Fruit fly (Drosophila melanogaster) whole organism, embryonic: ENCODE results near the gene CG5056.

Source experiments
- Aef1 ChIP-seq: fragments of 200-800 bp; sonication (Bioruptor generic); IDR thresholded peaks from 3 replicates; pipeline ENCODE4 v1.3.6; 2022; ENCODE audit warnings: missing biosample characterization, missing genetic modification characterization
- Asciz ChIP-seq: fragments of 200-800 bp; sonication (Bioruptor generic); optimal IDR thresholded peaks from 2 replicates; lab custom pipeline; 2017; ENCODE audit warnings: missing biosample characterization, mild to moderate bottlenecking, missing genetic modification characterization, missing genetic modification reagents
- Awh ChIP-seq: fragments of 200-800 bp; sonication (Bioruptor generic); IDR thresholded peaks from 2 replicates; pipeline ENCODE4, ENCODE4 v1.3.6; 2022; ENCODE audit warnings: missing biosample characterization, missing genetic modification characterization
- CG1024 ChIP-seq: fragments of 200-800 bp; sonication (Bioruptor generic); IDR thresholded peaks from 2 replicates; pipeline ENCODE4 v1.3.6; 2022; ENCODE audit warnings: missing biosample characterization, missing genetic modification characterization
- CG10267 ChIP-seq: fragments of 200-800 bp; sonication (Bioruptor generic); optimal IDR thresholded peaks from 2 replicates; lab custom pipeline; 2018; ENCODE audit warnings: missing biosample characterization, mild to moderate bottlenecking, missing genetic modification characterization, moderate library complexity
- CG10321 ChIP-seq: fragments of 200-800 bp; sonication (Bioruptor generic); IDR thresholded peaks from 2 replicates; pipeline ENCODE4 v1.3.6; 2022; ENCODE audit warnings: missing biosample characterization, missing genetic modification characterization
- CG11504 ChIP-seq: fragments of 200-800 bp; sonication (Bioruptor generic); optimal IDR thresholded peaks from 3 replicates; lab custom pipeline; 2019; ENCODE audit warnings: missing biosample characterization, mild to moderate bottlenecking, missing genetic modification characterization, moderate library complexity
- CG12299 ChIP-seq: fragments of 200-800 bp; sonication (Bioruptor generic); optimal IDR thresholded peaks from 2 replicates; lab custom pipeline; 2018; ENCODE audit warnings: missing biosample characterization, mild to moderate bottlenecking, missing genetic modification characterization
- CG12391 ChIP-seq: fragments of 200-800 bp; sonication (Bioruptor generic); optimal IDR thresholded peaks from 3 replicates; lab custom pipeline; 2018; ENCODE audit warnings: missing biosample characterization, mild to moderate bottlenecking, missing genetic modification characterization, moderate library complexity
- CG14667 ChIP-seq: fragments of 200-800 bp; sonication (Bioruptor generic); IDR thresholded peaks from 2 replicates; pipeline ENCODE4 v1.3.6; 2022; ENCODE audit warnings: missing biosample characterization, missing genetic modification characterization
- CG15073 ChIP-seq: fragments of 200-800 bp; sonication (Bioruptor generic); optimal IDR thresholded peaks from 2 replicates; lab custom pipeline; 2016; ENCODE audit warnings: missing biosample characterization, missing genetic modification characterization
- CG17802 ChIP-seq: fragments of 200-800 bp; sonication (Bioruptor generic); optimal IDR thresholded peaks from 2 replicates; lab custom pipeline; 2018; ENCODE audit warnings: missing biosample characterization, mild to moderate bottlenecking, missing genetic modification characterization, moderate library complexity
- CG18764 ChIP-seq: fragments of 200-800 bp; sonication (Bioruptor generic); optimal IDR thresholded peaks from 3 replicates; lab custom pipeline; 2016; ENCODE audit warnings: missing biosample characterization, missing genetic modification characterization
- CG2120 ChIP-seq: fragments of 200-800 bp; sonication (Bioruptor generic); optimal IDR thresholded peaks from 3 replicates; lab custom pipeline; 2016; ENCODE audit warnings: missing biosample characterization, missing genetic modification characterization
- CG30403 ChIP-seq: fragments of 200-800 bp; sonication (Bioruptor generic); optimal IDR thresholded peaks from 3 replicates; lab custom pipeline; 2016; ENCODE audit warnings: missing biosample characterization, missing genetic modification characterization
- CG3163 ChIP-seq: fragments of 200-800 bp; sonication (Bioruptor generic); optimal IDR thresholded peaks from 3 replicates; lab custom pipeline; 2016; ENCODE audit warnings: missing biosample characterization, missing genetic modification characterization
- CG3726 ChIP-seq: fragments of 200-800 bp; sonication (Bioruptor generic); IDR thresholded peaks from 3 replicates; pipeline ENCODE4, ENCODE4 v1.3.6; 2022; ENCODE audit warnings: missing biosample characterization, missing genetic modification characterization
- CG4730 ChIP-seq: fragments of 200-800 bp; sonication (Bioruptor generic); IDR thresholded peaks from 2 replicates; pipeline ENCODE4 v1.3.6; 2022; ENCODE audit warnings: missing biosample characterization, missing genetic modification characterization
- CG4820 ChIP-seq: fragments of 200-800 bp; sonication (Bioruptor generic); optimal IDR thresholded peaks from 3 replicates; lab custom pipeline; 2016; ENCODE audit warnings: missing biosample characterization, missing genetic modification characterization
- CG6654 ChIP-seq: fragments of 200-800 bp; sonication (Bioruptor generic); optimal IDR thresholded peaks from 2 replicates; lab custom pipeline; 2017; ENCODE audit warnings: missing biosample characterization, mild to moderate bottlenecking, missing genetic modification characterization
- CG7271 ChIP-seq: fragments of 200-800 bp; sonication (Bioruptor generic); optimal IDR thresholded peaks from 2 replicates; lab custom pipeline; 2018; ENCODE audit warnings: missing biosample characterization, mild to moderate bottlenecking, missing genetic modification characterization, moderate library complexity
- CG8944 ChIP-seq: fragments of 200-800 bp; sonication (Bioruptor generic); optimal IDR thresholded peaks from 3 replicates; lab custom pipeline; 2016; ENCODE audit warnings: missing biosample characterization, missing genetic modification characterization
- CG9797 ChIP-seq: fragments of 200-800 bp; sonication (Bioruptor generic); optimal IDR thresholded peaks from 3 replicates; lab custom pipeline; 2018; ENCODE audit warnings: missing biosample characterization, mild to moderate bottlenecking, missing genetic modification characterization
- HLHmδ ChIP-seq: fragments of 200-800 bp; sonication (Bioruptor generic); optimal IDR thresholded peaks from 2 replicates; lab custom pipeline; 2018; ENCODE audit warnings: missing biosample characterization, mild to moderate bottlenecking, missing genetic modification characterization, moderate library complexity
- MESR4 ChIP-seq: fragments of 200-800 bp; sonication (Bioruptor generic); optimal IDR thresholded peaks from 2 replicates; lab custom pipeline; 2018; ENCODE audit warnings: missing biosample characterization, mild to moderate bottlenecking, missing genetic modification characterization, moderate library complexity
- Oaz ChIP-seq: fragments of 200-800 bp; sonication (Bioruptor generic); IDR thresholded peaks from 2 replicates; pipeline ENCODE4 v1.3.6; 2022; ENCODE audit warnings: missing biosample characterization, missing genetic modification characterization
- Poxn ChIP-seq: fragments of 200-800 bp; sonication (Bioruptor generic); IDR thresholded peaks from 2 replicates; pipeline ENCODE4 v1.3.6; 2022; ENCODE audit warnings: missing biosample characterization, missing genetic modification characterization
- Ravus ChIP-seq: fragments of 200-800 bp; sonication (Bioruptor generic); IDR thresholded peaks from 2 replicates; pipeline ENCODE4 v1.3.6; 2022; ENCODE audit warnings: missing biosample characterization, missing genetic modification characterization
- ara ChIP-seq: fragments of 200-800 bp; sonication (Bioruptor generic); IDR thresholded peaks from 2 replicates; pipeline ENCODE4 v1.3.6; 2022; ENCODE audit warnings: missing biosample characterization, missing genetic modification characterization
- bcd ChIP-seq: fragments of 200-800 bp; sonication (Bioruptor generic); optimal IDR thresholded peaks from 2 replicates; lab custom pipeline; 2017; ENCODE audit warnings: missing biosample characterization, mild to moderate bottlenecking, missing genetic modification characterization
- cas ChIP-seq: fragments of 200-800 bp; sonication (Bioruptor generic); IDR thresholded peaks from 2 replicates; pipeline ENCODE4 v1.3.6; 2022; ENCODE audit warnings: missing biosample characterization, missing genetic modification characterization
- fd96Cb ChIP-seq: fragments of 200-800 bp; sonication (Bioruptor generic); optimal IDR thresholded peaks from 2 replicates; lab custom pipeline; 2018; ENCODE audit warnings: missing biosample characterization, mild to moderate bottlenecking, missing genetic modification characterization, moderate library complexity
- gem ChIP-seq: fragments of 200-800 bp; sonication (Bioruptor generic); optimal IDR thresholded peaks from 2 replicates; lab custom pipeline; 2019; ENCODE audit warnings: missing biosample characterization, mild to moderate bottlenecking, missing genetic modification characterization, moderate library complexity
- grau ChIP-seq: fragments of 200-800 bp; optimal IDR thresholded peaks from 3 replicates; lab custom pipeline; 2019; ENCODE audit warnings: missing biosample characterization, mild to moderate bottlenecking, missing genetic modification characterization, moderate library complexity
- gsb ChIP-seq: fragments of 200-800 bp; sonication (Bioruptor generic); IDR thresholded peaks from 2 replicates; pipeline ENCODE4 v1.3.6; 2022; ENCODE audit warnings: missing biosample characterization, missing genetic modification characterization
- hbn ChIP-seq: fragments of 200-800 bp; sonication (Bioruptor generic); IDR thresholded peaks from 2 replicates; pipeline ENCODE4 v1.3.6; 2022; ENCODE audit warnings: missing biosample characterization, missing genetic modification characterization; ENCODE audit not compliant: partially characterized antibody
- ind ChIP-seq: fragments of 200-800 bp; sonication (Bioruptor generic); optimal IDR thresholded peaks from 3 replicates; lab custom pipeline; 2016; ENCODE audit warnings: missing biosample characterization, missing genetic modification characterization
- insv ChIP-seq, 2 experiments: fragments of 200-800 bp; sonication (Bioruptor generic); optimal IDR thresholded peaks; 3 replicates each; lab custom pipeline; 2016 to 2018; ENCODE audit warnings: missing biosample characterization in 2 of 2, missing genetic modification characterization in 2 of 2
- mam ChIP-seq: fragments of 200-800 bp; sonication (Bioruptor generic); optimal IDR thresholded peaks from 3 replicates; lab custom pipeline; 2016; ENCODE audit warnings: missing biosample characterization, missing genetic modification characterization
- org-1 ChIP-seq: fragments of 200-800 bp; sonication (Bioruptor generic); optimal IDR thresholded peaks from 2 replicates; lab custom pipeline; 2017; ENCODE audit warnings: missing biosample characterization, missing genetic modification characterization
- p53 ChIP-seq: fragments of 200-800 bp; sonication (Bioruptor generic); optimal IDR thresholded peaks from 2 replicates; lab custom pipeline; 2016; ENCODE audit warnings: missing biosample characterization, missing genetic modification characterization
- psq ChIP-seq: fragments of 200-800 bp; sonication (Bioruptor generic); optimal IDR thresholded peaks from 2 replicates; lab custom pipeline; 2017; ENCODE audit warnings: missing biosample characterization, missing genetic modification characterization
- pzg ChIP-seq: fragments of 200-800 bp; sonication (Bioruptor generic); optimal IDR thresholded peaks from 3 replicates; lab custom pipeline; 2018; ENCODE audit warnings: missing biosample characterization, mild to moderate bottlenecking, missing genetic modification characterization, moderate library complexity
- run ChIP-seq: fragments of 200-800 bp; sonication (Bioruptor generic); optimal IDR thresholded peaks from 3 replicates; lab custom pipeline; 2018; ENCODE audit warnings: missing biosample characterization, mild to moderate bottlenecking, missing genetic modification characterization
- so ChIP-seq: fragments of 200-800 bp; sonication (Bioruptor generic); IDR thresholded peaks from 3 replicates; pipeline ENCODE4 v1.3.6; 2022; ENCODE audit warnings: missing biosample characterization, missing genetic modification characterization
- tgo ChIP-seq: fragments of 200-800 bp; sonication (Bioruptor generic); IDR thresholded peaks from 3 replicates; pipeline ENCODE4 v1.3.6; 2022; ENCODE audit warnings: missing biosample characterization, missing genetic modification characterization
- tll ChIP-seq, 2 experiments: fragments of 200-800 bp in 1 of 2; fragments of >200 bp in 1 of 2; sonication (Bioruptor generic) in 1 of 2; optimal IDR thresholded peaks; 2 replicates each; lab custom pipeline; 2017 to 2019; ENCODE audit warnings: missing biosample characterization in 2 of 2, missing genetic modification characterization in 2 of 2, mild to moderate bottlenecking in 1 of 2, moderate library complexity in 1 of 2
- trem ChIP-seq: fragments of 200-800 bp; optimal IDR thresholded peaks from 3 replicates; lab custom pipeline; 2019; ENCODE audit warnings: missing biosample characterization, mild to moderate bottlenecking, missing genetic modification characterization, moderate library complexity
- tup ChIP-seq: fragments of 200-800 bp; sonication (Bioruptor generic); optimal IDR thresholded peaks from 2 replicates; lab custom pipeline; 2016; ENCODE audit warnings: missing biosample characterization, mild to moderate bottlenecking, missing genetic modification characterization, moderate library complexity
- wek ChIP-seq: fragments of 200-800 bp; sonication (Bioruptor generic); optimal IDR thresholded peaks from 3 replicates; lab custom pipeline; 2018; ENCODE audit warnings: missing biosample characterization, mild to moderate bottlenecking, missing genetic modification characterization, moderate library complexity

Gene CG5056

DNA sequence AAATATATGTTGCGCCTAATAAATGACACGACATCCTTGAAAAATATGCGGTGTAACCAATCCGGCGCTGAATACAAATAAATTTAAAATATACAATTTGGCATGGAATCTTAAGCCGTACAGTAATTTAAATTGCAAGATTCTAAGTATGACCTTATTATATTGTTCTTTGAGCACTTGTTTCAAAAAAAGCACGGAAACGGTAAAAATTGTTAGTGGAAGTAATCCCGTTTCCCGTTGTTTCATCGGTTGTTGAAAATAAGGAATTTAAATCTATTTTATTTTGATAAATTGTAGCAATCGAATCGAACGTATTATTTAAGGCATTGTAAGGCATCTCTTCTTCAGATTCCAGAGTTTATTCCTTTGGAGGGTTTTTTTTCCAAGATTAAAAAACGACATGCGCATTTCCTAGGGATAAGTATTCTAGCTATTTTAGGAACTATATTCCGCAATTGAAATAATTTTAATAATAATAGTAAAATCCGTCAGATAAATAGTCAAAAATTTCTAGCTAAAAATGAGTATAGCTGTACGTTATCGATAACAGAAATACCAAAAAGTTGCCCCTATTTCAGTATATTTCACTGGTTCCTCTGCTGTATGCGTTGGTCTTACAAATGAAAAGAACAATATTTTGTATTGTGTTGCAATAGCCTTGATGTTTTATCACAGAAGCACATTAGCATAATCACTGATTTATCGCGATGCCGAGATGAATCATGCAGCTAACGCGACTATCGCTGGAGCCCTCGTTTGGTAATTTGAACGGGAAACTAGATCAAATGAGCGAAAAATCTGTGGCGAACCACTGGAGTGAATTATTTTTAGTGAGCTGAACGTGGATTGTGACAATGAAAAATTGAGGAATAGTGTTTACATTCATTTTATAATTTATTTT is 33.2 kb upstream of the CG5056 start, which contains the start of gene GATAd (continued):
- TF ChIP-seq CG3163 (GFP tag; lab: Kevin White, UChicago) (no peak), CG8944 (GFP tag; lab: Kevin White, UChicago) (no peak), Oaz (GFP tag; lab: Robert Waterston, UW) (no peak), CG12391 (tag; lab: Kevin White, UChicago) (peak; percentile 29), CG2120 (GFP tag; lab: Kevin White, UChicago) (peak; percentile 9), MESR4 (GFP tag; lab: Kevin White, UChicago) (peak; percentile 86), trem (tag; lab: Kevin White, UChicago) (peak; percentile 52), hbn (GFP tag; lab: Robert Waterston, UW) (no peak), mam (peak; percentile 14), ara (GFP tag; lab: Robert Waterston, UW) (no peak), so (GFP tag; lab: Robert Waterston, UW) (no peak), grau (tag; lab: Kevin White, UChicago) (peak; percentile 19), pzg (GFP tag; lab: Kevin White, UChicago) (peak; percentile 62), CG14667 (no peak), CG15073 (GFP tag; lab: Kevin White, UChicago) (no peak), cas (no peak), Asciz (GFP tag; lab: Kevin White, UChicago) (no peak), run (tag; lab: Kevin White, UChicago) (no peak), CG10321 (GFP tag; lab: Robert Waterston, UW) (no peak), gem (peak; percentile 26), p53 (GFP tag; lab: Kevin White, UChicago) (no peak), wek (peak; percentile 5), tll (GFP tag; optimal IDR thresholded peaks at IDR 0.05; lab: Kevin White, UChicago) (no peak), CG9797 (GFP tag; lab: Kevin White, UChicago) (peak; percentile 52), CG7271 (no peak), psq (GFP tag; lab: Kevin White, UChicago) (no peak), CG18764 (GFP tag; lab: Kevin White, UChicago) (no peak), ind (GFP tag; lab: Kevin White, UChicago) (no peak), CG12299 (peak; percentile 28), Ravus (GFP tag; lab: Robert Waterston, UW) (no peak), CG11504 (tag; lab: Kevin White, UChicago) (no peak), bcd (GFP tag; lab: Kevin White, UChicago) (no peak), CG6654 (GFP tag; lab: Kevin White, UChicago) (no peak), CG1024 (GFP tag; lab: Robert Waterston, UW) (peak; percentile 33; the same call in 1 of the 2 replicates), fd96Cb (tag; lab: Kevin White, UChicago) (no peak), CG10267 (tag; lab: Kevin White, UChicago) (peak; percentile 33), HLHmδ (GFP tag; lab: Kevin White, UChicago) (no peak), tup (GFP tag; lab: Kevin White, UChicago) (no peak), org-1 (GFP tag; lab: Kevin White, UChicago) (no peak), Awh (no peak), CG3726 (no peak), tgo (GFP tag; lab: Robert Waterston, UW) (no peak), Poxn (GFP tag; lab: Robert Waterston, UW) (no peak), CG4820 (GFP tag; lab: Kevin White, UChicago) (no peak), CG30403 (peak; percentile 27), CG17802 (tag; lab: Kevin White, UChicago) (no peak), gsb (no peak), Aef1 (GFP tag; lab: Robert Waterston, UW) (no peak), insv (GFP tag; optimal IDR thresholded peaks at IDR 0.05; lab: Kevin White, UChicago) (no peak), CG4730 (GFP tag; lab: Robert Waterston, UW) (no peak)
